Worm (Caenorhabditis elegans): Measurements from ENCODE around the gene best-9.

The best-9 gene

ce11 chrIV:6607059-6607458, 46.5 kb downstream of the best-9 start:
- no peak for TF ChIP-seq lin-38 (GFP tag; IDR thresholded peaks at IDR 0.05)
- TF ChIP-seq tra-1 (GFP tag; IDR thresholded peaks at IDR 0.05): no peak
- TF ChIP-seq unc-62 (GFP tag; optimal IDR thresholded peaks at IDR 0.05 in 1 of 2): peak in 1 of 2 experiments; percentile 50
- no peak for TF ChIP-seq unc-62 (tag; optimal IDR thresholded peaks at IDR 0.05)
- no peak for TF ChIP-seq mdl-1 (tag; optimal IDR thresholded peaks at IDR 0.05)
- no peak for TF ChIP-seq sdz-12 (GFP tag; optimal IDR thresholded peaks at IDR 0.05)
- TF ChIP-seq nhr-48 (tag; optimal IDR thresholded peaks at IDR 0.05): no peak
- no peak for TF ChIP-seq F37D6.2 (tag; optimal IDR thresholded peaks at IDR 0.05)
- no peak for TF ChIP-seq daf-8 (GFP tag; IDR thresholded peaks at IDR 0.05)
- no peak for TF ChIP-seq lim-7 (GFP tag; IDR thresholded peaks at IDR 0.05)
- no peak for TF ChIP-seq T26A8.4 (GFP tag; IDR thresholded peaks at IDR 0.05)
- TF ChIP-seq F49E8.2 (tag; optimal IDR thresholded peaks at IDR 0.05; ENCODE audit: borderline replicate concordance): no peak
- no peak for TF ChIP-seq dve-1 (tag; optimal IDR thresholded peaks at IDR 0.05; ENCODE audit: insufficient read depth)
- no peak for TF ChIP-seq lin-15B (tag; optimal IDR thresholded peaks at IDR 0.05)
- TF ChIP-seq mxl-3 (GFP tag; optimal IDR thresholded peaks at IDR 0.05): no peak
- TF ChIP-seq skn-1 (tag; optimal IDR thresholded peaks at IDR 0.05): no peak
- TF ChIP-seq rbr-2 (tag; optimal IDR thresholded peaks at IDR 0.05): no peak
- no peak for TF ChIP-seq daf-16 (GFP tag; optimal IDR thresholded peaks at IDR 0.05)
- TF ChIP-seq daf-16 (tag; optimal IDR thresholded peaks at IDR 0.05): peak; percentile 3
- TF ChIP-seq F44E2.7 (GFP tag; IDR thresholded peaks at IDR 0.05): no peak
- TF ChIP-seq fkh-10 (GFP tag; optimal IDR thresholded peaks at IDR 0.05): no peak
- no peak for TF ChIP-seq daf-12 (tag; optimal IDR thresholded peaks at IDR 0.05)
- TF ChIP-seq lin-13 (GFP tag; optimal IDR thresholded peaks at IDR 0.05): no peak
- TF ChIP-seq pqm-1 (tag; optimal IDR thresholded peaks at IDR 0.05): peak; percentile 18
- no peak for TF ChIP-seq Y75B8A.6 (GFP tag; IDR thresholded peaks at IDR 0.05)
- no peak for TF ChIP-seq lsy-2 (tag; optimal IDR thresholded peaks at IDR 0.05)
- TF ChIP-seq aha-1 (tag): peak; percentile 77
- TF ChIP-seq nhr-28 (tag; optimal IDR thresholded peaks at IDR 0.05): peak; percentile 99
- no peak for TF ChIP-seq nhr-42 (GFP tag; IDR thresholded peaks at IDR 0.05)
- TF ChIP-seq snpc-4 (tag; optimal IDR thresholded peaks at IDR 0.05): no peak
- no peak for TF ChIP-seq F10B5.3 (tag; optimal IDR thresholded peaks at IDR 0.05)
- TF ChIP-seq unc-39 (tag; optimal IDR thresholded peaks at IDR 0.05): no peak
- TF ChIP-seq lir-3 (tag; optimal IDR thresholded peaks at IDR 0.05): no peak
- no peak for TF ChIP-seq nhr-25 (tag; optimal IDR thresholded peaks at IDR 0.05; ENCODE audit: borderline replicate concordance, insufficient read depth)

ce11 chrIV:6613296-6613695, 52.8 kb downstream of the best-9 start, which contains the start of gene drh-1:
Gene drh-1, minus strand, starts transcription at chrIV:6613353.
- no peak for TF ChIP-seq lin-1 (GFP tag; IDR thresholded peaks at IDR 0.05)
- TF ChIP-seq tra-1 (GFP tag; IDR thresholded peaks at IDR 0.05): no peak
- TF ChIP-seq zip-11 (GFP tag; IDR thresholded peaks at IDR 0.05): no peak
- TF ChIP-seq F37D6.2 (tag; optimal IDR thresholded peaks at IDR 0.05): no peak
- peak in 1 of 2 experiments; percentile 65 for TF ChIP-seq lsy-2 (tag; optimal IDR thresholded peaks at IDR 0.05)
- no peak for TF ChIP-seq lin-13 (GFP tag; optimal IDR thresholded peaks at IDR 0.05)
- TF ChIP-seq lin-29 (GFP tag; IDR thresholded peaks at IDR 0.05): no peak
- peak; percentile 44 for TF ChIP-seq dve-1 (tag; optimal IDR thresholded peaks at IDR 0.05; ENCODE audit: insufficient read depth)
- TF ChIP-seq lin-38 (GFP tag; IDR thresholded peaks at IDR 0.05): peak; percentile 68
- TF ChIP-seq unc-130 (GFP tag; optimal IDR thresholded peaks at IDR 0.05): no peak
- TF ChIP-seq fkh-10 (GFP tag; optimal IDR thresholded peaks at IDR 0.05): no peak
- TF ChIP-seq mes-2 (tag; optimal IDR thresholded peaks at IDR 0.05; ENCODE audit: poor library complexity, severe bottlenecking): peak; percentile 46
- TF ChIP-seq pqm-1 (tag; optimal IDR thresholded peaks at IDR 0.05): no peak
- TF ChIP-seq Y48G9A.11 (GFP tag; IDR thresholded peaks at IDR 0.05): no peak
- no peak for TF ChIP-seq hif-1 (tag; optimal IDR thresholded peaks at IDR 0.05)
- no peak for TF ChIP-seq dmd-9 (GFP tag; IDR thresholded peaks at IDR 0.05)
- peak; percentile 18 for TF ChIP-seq nhr-6 (tag; optimal IDR thresholded peaks at IDR 0.05)
- peak; percentile 73 for TF ChIP-seq snpc-1.2 (GFP tag; IDR thresholded peaks at IDR 0.05)
- no peak for TF ChIP-seq Y5F2A.4 (GFP tag; optimal IDR thresholded peaks at IDR 0.05)
- TF ChIP-seq ceh-82 (tag; optimal IDR thresholded peaks at IDR 0.05): no peak
- TF ChIP-seq T20F7.1 (GFP tag; optimal IDR thresholded peaks at IDR 0.05): no peak
- no peak for TF ChIP-seq dmd-8 (GFP tag; IDR thresholded peaks at IDR 0.05)
- TF ChIP-seq nhr-25 (tag; optimal IDR thresholded peaks at IDR 0.05; ENCODE audit: borderline replicate concordance, insufficient read depth): no peak
- TF ChIP-seq ztf-11 (tag; optimal IDR thresholded peaks at IDR 0.05): no peak
- TF ChIP-seq skn-1 (tag; optimal IDR thresholded peaks at IDR 0.05): no peak
- TF ChIP-seq unc-62 (GFP tag; optimal IDR thresholded peaks at IDR 0.05 in 1 of 2): no peak
- TF ChIP-seq unc-62 (tag; optimal IDR thresholded peaks at IDR 0.05): no peak
- no peak for TF ChIP-seq daf-16 (GFP tag; optimal IDR thresholded peaks at IDR 0.05)
- TF ChIP-seq daf-16 (tag; optimal IDR thresholded peaks at IDR 0.05): peak; percentile 22
- TF ChIP-seq nhr-111 (GFP tag; optimal IDR thresholded peaks at IDR 0.05): no peak
